Fruit fly (Drosophila melanogaster) whole organism: Measurements from ENCODE around the gene CG18088.

Experiments used
- CG8478 ChIP-seq: fragments of >200 bp; optimal IDR thresholded peaks from 2 replicates; lab custom pipeline; 2018; ENCODE audit warnings: inconsistent platforms
- Dll ChIP-seq: fragments of >200 bp; optimal IDR thresholded peaks from 2 replicates; lab custom pipeline; 2017
- EcR ChIP-seq, 2 experiments: fragments of >200 bp; optimal IDR thresholded peaks; 2 replicates each; lab custom pipeline; 2017; ENCODE audit warnings: missing biosample characterization in 2 of 2, missing genetic modification characterization in 2 of 2, missing genetic modification reagents in 2 of 2
- pan ChIP-seq: fragments of >200 bp; optimal IDR thresholded peaks from 2 replicates; lab custom pipeline; 2017
- psq ChIP-seq: fragments of >200 bp; optimal IDR thresholded peaks from 2 replicates; lab custom pipeline; 2017
- usp ChIP-seq: fragments of >200 bp; optimal IDR thresholded peaks from 2 replicates; lab custom pipeline; 2017; ENCODE audit warnings: missing biosample characterization, missing genetic modification characterization, mixed read lengths

Gene CG18088

DNA sequence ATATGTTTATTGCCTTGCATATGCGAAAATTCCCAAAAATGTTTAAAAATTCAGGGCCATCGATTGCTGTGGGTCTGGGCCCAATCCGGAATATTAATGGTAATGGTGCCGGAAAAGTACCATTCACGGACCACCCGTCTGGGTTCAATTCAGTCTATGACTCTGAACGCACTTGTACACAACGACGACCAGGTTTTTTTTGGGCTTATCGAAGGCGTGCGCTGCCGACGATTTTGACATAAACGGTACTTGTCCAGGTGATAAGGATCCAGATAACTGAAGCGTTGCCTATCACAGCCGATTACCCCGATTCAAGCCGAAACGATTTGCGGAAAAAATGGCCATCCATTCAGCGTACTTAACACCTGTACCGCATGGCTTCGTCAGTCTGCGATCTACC lies 24.2 kb downstream of the CG18088 start, which contains the start of gene CG9555:
TSS of gene CG9555 (plus strand) at position 153 of the 400 bp plus-strand sequence.
- TF ChIP-seq psq (lab: Kevin White, UChicago) (no peak), usp (GFP tag; lab: Kevin White, UChicago) (no peak), EcR (GFP tag; optimal IDR thresholded peaks at IDR 0.05; lab: Kevin White, UChicago) (no peak), pan (no peak), Dll (lab: Kevin White, UChicago) (no peak), CG8478 (lab: Kevin White, UChicago) (no peak)

dm6 chr2L:8993650-8994441 lies 26.5 kb downstream of the CG18088 start, which contains the start of gene CG17906:
Gene CG17906 (plus strand): TSS chr2L:8994391.
- TF ChIP-seq pan (no peak), CG8478 (lab: Kevin White, UChicago) (no peak), Dll (lab: Kevin White, UChicago) (no peak), EcR (GFP tag; optimal IDR thresholded peaks at IDR 0.05; lab: Kevin White, UChicago) (no peak), psq (lab: Kevin White, UChicago) (no peak), usp (GFP tag; lab: Kevin White, UChicago) (no peak)

- no peak for TF ChIP-seq psq (lab: Kevin White, UChicago)
- no peak for TF ChIP-seq CG8478 (lab: Kevin White, UChicago)
- no peak for TF ChIP-seq usp (GFP tag; lab: Kevin White, UChicago)
- no peak for TF ChIP-seq EcR (GFP tag; optimal IDR thresholded peaks at IDR 0.05; lab: Kevin White, UChicago)
- no peak for TF ChIP-seq Dll (lab: Kevin White, UChicago)
- no peak for TF ChIP-seq pan
Measured at dm6 chr2L:8997285-8997684, 29.9 kb downstream of the CG18088 start, which contains the start of the genes alien and CG18661. Gene alien (minus strand): TSS chr2L:8997379. Gene CG18661 (plus strand): TSS chr2L:8997605.

dm6 chr2L:8998237-8998636 lies 30.9 kb downstream of the CG18088 start, which contains the start of gene Try29F:
Gene Try29F (plus strand): TSS chr2L:8998537.
- TF ChIP-seq EcR (GFP tag; optimal IDR thresholded peaks at IDR 0.05; lab: Kevin White, UChicago) (no peak), pan (no peak), usp (GFP tag; lab: Kevin White, UChicago) (no peak), Dll (lab: Kevin White, UChicago) (no peak), psq (lab: Kevin White, UChicago) (no peak)

- TF ChIP-seq Dll (lab: Kevin White, UChicago) (no peak), CG8478 (lab: Kevin White, UChicago) (no peak), EcR (GFP tag; optimal IDR thresholded peaks at IDR 0.05; lab: Kevin White, UChicago) (no peak), usp (GFP tag; lab: Kevin White, UChicago) (no peak), pan (no peak), psq (lab: Kevin White, UChicago) (no peak)
Measured at dm6 chr2L:9010267-9010666, 42.9 kb downstream of the CG18088 start, which contains the start of gene CG9568. Gene CG9568 (plus strand): TSS chr2L:9010583.

dm6 chr2L:9011543-9012238 lies 44.4 kb downstream of the CG18088 start, which contains the start of gene CG13102:
Gene CG13102 (plus strand): TSS chr2L:9012188.
- TF ChIP-seq usp (GFP tag; lab: Kevin White, UChicago) = no peak

- TF ChIP-seq psq (lab: Kevin White, UChicago) = no peak
Measured at dm6 chr2L:9013968-9014367, 46.6 kb downstream of the CG18088 start, which contains the start of gene Rcd-1r. Gene Rcd-1r (minus strand): TSS chr2L:9014068.

- no peak for TF ChIP-seq pan
- no peak for TF ChIP-seq Dll (lab: Kevin White, UChicago)
- TF ChIP-seq CG8478 (lab: Kevin White, UChicago) = no peak
- no peak for TF ChIP-seq EcR (GFP tag; optimal IDR thresholded peaks at IDR 0.05; lab: Kevin White, UChicago)
- TF ChIP-seq psq (lab: Kevin White, UChicago) = no peak
- no peak for TF ChIP-seq usp (GFP tag; lab: Kevin White, UChicago)
Measured at dm6 chr2L:9019438-9019837, 52.1 kb downstream of the CG18088 start.
